Worm (Caenorhabditis elegans) whole organism, L1 larva: ENCODE data around the gene T26E4.9.

Experiments
- lin-39 ChIP-seq: fragments of 150-350 bp; optimal IDR thresholded peaks from 2 replicates; lab custom pipeline; 2014; ENCODE audit warnings: missing biosample characterization, missing genetic modification reagents, missing genetic modification characterization
- mep-1 ChIP-seq: fragments of 150-350 bp; optimal IDR thresholded peaks from 2 replicates; lab custom pipeline; 2014; ENCODE audit warnings: missing biosample characterization, missing genetic modification characterization
- nhr-11 ChIP-seq: fragments of 150-350 bp; optimal IDR thresholded peaks from 2 replicates; lab custom pipeline; 2014; ENCODE audit warnings: missing biosample characterization, missing genetic modification characterization
- nhr-12 ChIP-seq: sonication (generic microtip); optimal IDR thresholded peaks from 2 replicates; lab custom pipeline; 2017; ENCODE audit warnings: missing biosample characterization, missing genetic modification characterization
- nhr-237 ChIP-seq: fragments of 150-350 bp; optimal IDR thresholded peaks from 2 replicates; lab custom pipeline; 2014; ENCODE audit warnings: missing biosample characterization, missing genetic modification characterization
- nhr-77 ChIP-seq: fragments of 150-350 bp; optimal IDR thresholded peaks from 2 replicates; lab custom pipeline; 2014; ENCODE audit warnings: missing biosample characterization, missing genetic modification characterization
- sptf-1 ChIP-seq: fragments of 150-350 bp; optimal IDR thresholded peaks from 2 replicates; lab custom pipeline; 2014; ENCODE audit warnings: missing biosample characterization, missing genetic modification characterization

DNA sequence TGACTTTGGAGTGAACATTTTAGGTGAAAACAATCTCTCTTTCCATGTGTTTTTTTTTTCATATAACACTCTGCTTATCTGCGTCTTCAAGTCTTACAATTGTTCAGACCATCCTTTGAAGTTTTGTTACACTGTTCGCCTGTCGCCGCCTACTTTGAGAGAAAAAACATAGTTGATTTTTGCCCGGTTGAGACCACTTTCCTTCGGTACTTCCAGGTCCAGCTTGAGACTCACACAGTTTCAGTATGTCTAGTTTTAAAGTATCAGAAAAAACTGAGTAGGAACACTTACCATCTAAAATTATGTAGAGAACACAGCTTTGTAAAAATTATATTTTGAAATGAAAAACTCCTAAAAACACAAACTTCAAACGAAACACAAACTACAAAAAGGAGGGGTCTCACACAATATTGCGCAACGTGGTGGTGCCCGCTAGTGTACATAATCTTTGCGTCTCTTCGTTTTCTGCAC lies 13.5 kb upstream of the T26E4.9 start, which contains the start of the genes fbxa-69 and F54B8.4:
- TF ChIP-seq nhr-77 (no peak), nhr-11 (no peak), mep-1 (tag; lab: Kevin White, UChicago) (no peak), sptf-1 (tag; lab: Kevin White, UChicago) (no peak), nhr-12 (tag; lab: Kevin White, UChicago) (no peak), lin-39 (tag; lab: Kevin White, UChicago) (no peak), nhr-237 (tag; lab: Kevin White, UChicago) (no peak)
